Worm (Caenorhabditis elegans) whole organism, midembryonic: ENCODE data around the gene cyk-1.

Experiments used
- T22C8.4 ChIP-seq: fragments of 200-800 bp; sonication (Bioruptor generic); IDR thresholded peaks from 2 replicates; pipeline ENCODE4 v1.3.6; 2022; ENCODE audit warnings: missing genetic modification characterization, missing compliant biosample characterization
- cog-1 ChIP-seq: sonication (generic microtip); optimal IDR thresholded peaks from 2 replicates; lab custom pipeline; 2016; ENCODE audit warnings: missing genetic modification characterization, missing compliant biosample characterization
- flt-1 ChIP-seq: fragments of 200-800 bp; sonication (Bioruptor generic); IDR thresholded peaks from 2 replicates; pipeline ENCODE4 v1.3.6; 2022; ENCODE audit warnings: missing genetic modification characterization, missing compliant biosample characterization
- klf-2 ChIP-seq: fragments of 200-800 bp; sonication (Bioruptor generic); conservative IDR thresholded peaks from 2 replicates; pipeline ENCODE4 v1.3.6; 2022; ENCODE audit warnings: missing genetic modification reagents, missing genetic modification characterization, missing compliant biosample characterization
- med-1 ChIP-seq: sonication (generic microtip); optimal IDR thresholded peaks from 2 replicates; lab custom pipeline; 2017; ENCODE audit warnings: missing genetic modification characterization, mild to moderate bottlenecking, missing compliant biosample characterization, antibody characterized with exemption, missing genetic modification reagents; ENCODE audit not compliant: insufficient read depth
- ref-1 ChIP-seq: fragments of 200-800 bp; sonication (Bioruptor generic); conservative IDR thresholded peaks from 2 replicates; pipeline ENCODE4 v1.3.6; 2022; ENCODE audit warnings: missing genetic modification reagents, missing genetic modification characterization, missing compliant biosample characterization
- tab-1 ChIP-seq: fragments of 200-800 bp; sonication (Bioruptor generic); IDR thresholded peaks from 2 replicates; pipeline ENCODE4 v1.3.6; 2022; ENCODE audit warnings: missing genetic modification characterization, missing compliant biosample characterization
- ztf-23 ChIP-seq: fragments of 200-800 bp; sonication (Bioruptor generic); IDR thresholded peaks from 2 replicates; pipeline ENCODE4 v1.3.6; 2022; ENCODE audit warnings: missing genetic modification reagents, missing genetic modification characterization, missing compliant biosample characterization
- ztf-29 ChIP-seq: fragments of 200-800 bp; sonication (Bioruptor generic); IDR thresholded peaks from 2 replicates; pipeline ENCODE4 v1.3.6; 2022; ENCODE audit warnings: missing genetic modification reagents, missing genetic modification characterization, missing compliant biosample characterization

Gene cyk-1

ce11 chrIII:7030044-7030804, 1.2 kb upstream of the cyk-1 start:
- TF ChIP-seq ztf-29 (GFP tag; lab: Robert Waterston, UW): peak; percentile 38; the same call in 1 of the 2 replicates
- TF ChIP-seq ztf-23: 0 out of 2 replicates have a peak, but pooled peaks have one; percentile 11
- TF ChIP-seq klf-2: no peak
- TF ChIP-seq T22C8.4 (GFP tag; lab: Robert Waterston, UW): peak; percentile 55; the same call in 1 of the 2 replicates
- 0 out of 2 replicates have a peak, but pooled peaks have one; percentile 31 for TF ChIP-seq ref-1
- peak; percentile 76; the same call in 1 of the 2 replicates for TF ChIP-seq tab-1
- TF ChIP-seq cog-1 (tag; lab: Kevin White, UChicago): no peak
- TF ChIP-seq med-1: no peak
- TF ChIP-seq flt-1 (GFP tag; lab: Robert Waterston, UW): peak; percentile 80

ce11 chrIII:7025839-7026238, 3.2 kb downstream of the cyk-1 start:
- TF ChIP-seq T22C8.4 (GFP tag; lab: Robert Waterston, UW): no peak
- TF ChIP-seq ztf-29 (GFP tag; lab: Robert Waterston, UW): no peak
- TF ChIP-seq med-1: no peak
- TF ChIP-seq ref-1: no peak
- TF ChIP-seq klf-2: no peak
- no peak for TF ChIP-seq ztf-23
- TF ChIP-seq cog-1 (tag; lab: Kevin White, UChicago): no peak
- no peak for TF ChIP-seq tab-1
- no peak; the same call in 1 of the 2 replicates for TF ChIP-seq flt-1 (GFP tag; lab: Robert Waterston, UW)

DNA sequence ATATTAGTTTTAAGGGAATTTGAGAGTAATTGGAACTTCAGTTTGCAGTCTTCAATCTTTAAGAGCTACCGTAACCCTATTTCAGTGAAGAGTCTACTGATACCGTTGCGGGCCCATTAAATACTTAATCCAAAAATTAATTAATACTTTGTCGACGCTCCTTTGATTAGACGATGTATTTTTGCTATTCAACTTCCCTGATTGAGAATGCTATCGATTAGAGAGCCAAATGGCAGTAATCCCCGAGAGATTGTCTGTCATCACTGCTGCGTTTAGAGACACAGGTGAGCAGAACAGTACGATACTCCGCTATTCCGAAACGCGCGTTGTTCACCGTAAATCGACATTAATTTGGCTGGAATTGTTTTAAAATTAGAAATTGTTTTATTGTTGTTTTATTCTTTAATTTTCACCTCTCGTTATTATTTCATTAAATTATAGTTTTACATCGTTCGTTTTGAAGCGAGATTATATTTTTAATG, 7.8 kb downstream of the cyk-1 start, which contains the start of gene rfl-1:
rfl-1 (plus strand) TSS at position 51 of the 482 bp plus-strand sequence.
- TF ChIP-seq ref-1 (no peak), cog-1 (tag; lab: Kevin White, UChicago) (no peak), klf-2 (no peak), tab-1 (no peak), ztf-23 (no peak), med-1 (no peak), flt-1 (GFP tag; lab: Robert Waterston, UW) (no peak), ztf-29 (GFP tag; lab: Robert Waterston, UW) (no peak), T22C8.4 (GFP tag; lab: Robert Waterston, UW) (no peak)

DNA sequence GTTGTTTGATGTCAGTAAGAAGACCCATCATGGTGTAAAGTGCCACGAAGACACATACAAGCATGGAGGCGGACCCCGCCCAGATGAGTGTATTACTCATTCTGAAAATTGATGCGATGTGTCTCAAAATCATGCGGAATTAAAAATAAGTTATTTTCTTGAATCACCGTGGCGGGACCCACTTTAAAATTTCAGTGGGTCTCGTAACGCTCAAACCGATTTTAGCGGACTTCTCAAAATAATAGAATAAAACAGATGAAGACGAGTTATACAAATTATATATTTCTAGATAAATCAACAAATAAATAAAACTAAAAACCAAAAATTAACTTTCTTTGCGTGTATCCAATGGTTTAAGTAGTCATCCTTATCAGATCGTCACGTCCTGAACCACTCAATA, 8.5 kb downstream of the cyk-1 start, which contains the start of gene col-8:
col-8 (minus strand) TSS at position 101 of the 400 bp plus-strand sequence.
- TF ChIP-seq klf-2 (no peak), tab-1 (no peak), med-1 (no peak)

ce11 chrIII:7019724-7020123, 9.3 kb downstream of the cyk-1 start:
- TF ChIP-seq ref-1 (no peak), cog-1 (tag; lab: Kevin White, UChicago) (no peak), flt-1 (GFP tag; lab: Robert Waterston, UW) (no peak), ztf-29 (GFP tag; lab: Robert Waterston, UW) (no peak), T22C8.4 (GFP tag; lab: Robert Waterston, UW) (no peak), med-1 (no peak), klf-2 (no peak), ztf-23 (no peak), tab-1 (no peak)

DNA sequence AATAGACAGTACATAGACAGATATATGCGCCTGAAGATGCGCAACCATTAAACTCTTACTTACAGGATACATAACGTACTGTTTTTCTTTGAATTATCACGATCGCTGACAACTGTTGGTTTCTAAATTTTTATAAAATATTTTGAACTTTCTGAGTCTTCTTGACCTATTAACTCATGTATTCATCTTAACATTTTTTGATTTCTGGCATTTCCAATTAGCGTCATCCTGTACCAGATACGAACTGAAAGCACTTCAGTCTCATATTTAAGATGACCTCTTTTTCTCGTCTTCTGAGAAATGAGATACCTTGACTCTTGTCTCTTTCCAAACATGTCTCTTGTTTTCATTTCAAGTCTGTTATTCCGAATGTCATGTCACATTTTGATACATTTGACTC, 15.2 kb downstream of the cyk-1 start:
- TF ChIP-seq ztf-29 (GFP tag; lab: Robert Waterston, UW) (no peak), T22C8.4 (GFP tag; lab: Robert Waterston, UW) (no peak), cog-1 (tag; lab: Kevin White, UChicago) (no peak), klf-2 (no peak), med-1 (no peak), flt-1 (GFP tag; lab: Robert Waterston, UW) (no peak), ref-1 (no peak), tab-1 (no peak), ztf-23 (no peak)

DNA sequence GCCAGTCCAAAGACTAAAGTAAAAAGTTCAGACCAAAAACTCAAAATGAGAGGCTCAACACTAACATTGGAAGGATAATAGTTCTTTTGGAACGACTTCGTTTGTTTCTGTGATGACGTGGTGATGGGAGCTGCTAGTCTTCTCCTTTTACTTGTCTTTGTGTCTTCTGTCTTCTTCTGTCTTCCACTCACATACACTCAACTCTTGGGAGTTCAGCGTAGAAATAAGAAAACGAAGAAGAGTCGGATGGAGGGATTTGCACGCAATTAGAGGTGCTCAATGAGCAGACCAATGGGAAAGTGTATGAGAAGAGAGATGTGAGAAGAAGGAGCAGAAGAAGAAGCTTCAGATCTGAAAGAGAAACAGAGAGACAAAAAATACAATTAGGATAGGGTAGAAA, 16.9 kb downstream of the cyk-1 start:
- no peak for TF ChIP-seq ref-1
- no peak for TF ChIP-seq cog-1 (tag; lab: Kevin White, UChicago)
- no peak for TF ChIP-seq ztf-23
- no peak for TF ChIP-seq ztf-29 (GFP tag; lab: Robert Waterston, UW)
- no peak for TF ChIP-seq T22C8.4 (GFP tag; lab: Robert Waterston, UW)
- TF ChIP-seq klf-2: no peak
- TF ChIP-seq flt-1 (GFP tag; lab: Robert Waterston, UW): no peak
- TF ChIP-seq tab-1: no peak
- TF ChIP-seq med-1: no peak

- TF ChIP-seq tab-1: no peak
- TF ChIP-seq cog-1 (tag; lab: Kevin White, UChicago): no peak
- TF ChIP-seq T22C8.4 (GFP tag; lab: Robert Waterston, UW): no peak
- no peak for TF ChIP-seq klf-2
- no peak for TF ChIP-seq ztf-29 (GFP tag; lab: Robert Waterston, UW)
- no peak for TF ChIP-seq med-1
- no peak for TF ChIP-seq ref-1
- TF ChIP-seq ztf-23: no peak
- no peak for TF ChIP-seq flt-1 (GFP tag; lab: Robert Waterston, UW)
These were observed 20.2 kb downstream of the cyk-1 start, which contains the start of gene lgc-38 for ce11 chrIII:7008836-7009235. Gene lgc-38, plus strand, starts transcription at chrIII:7009136.

DNA sequence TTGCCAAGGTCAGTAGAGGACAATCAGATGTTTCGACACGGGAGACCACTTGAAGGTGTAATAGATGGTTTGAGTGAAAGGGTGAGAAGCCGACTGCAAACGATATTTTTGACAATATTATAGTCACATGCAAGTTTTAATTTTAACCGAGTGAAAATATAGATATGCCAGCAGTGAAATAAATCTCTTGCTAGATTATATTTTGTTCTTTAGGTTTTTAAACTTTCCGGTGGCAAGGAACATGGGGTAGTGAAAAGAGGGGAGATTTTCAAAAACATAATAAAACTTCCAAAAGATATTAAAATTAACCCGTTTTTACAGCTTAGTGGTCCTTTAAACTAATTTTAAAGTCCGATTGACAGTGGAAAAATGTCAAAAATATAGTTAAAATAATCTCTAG, 23.7 kb downstream of the cyk-1 start, which contains the start of gene C06E8.5:
C06E8.5 (minus strand) TSS at position 101 of the 400 bp plus-strand sequence.
- TF ChIP-seq flt-1 (GFP tag; lab: Robert Waterston, UW): no peak
- no peak for TF ChIP-seq tab-1
- no peak for TF ChIP-seq cog-1 (tag; lab: Kevin White, UChicago)
- no peak for TF ChIP-seq klf-2
- TF ChIP-seq med-1: no peak
- TF ChIP-seq ztf-29 (GFP tag; lab: Robert Waterston, UW): no peak
- TF ChIP-seq T22C8.4 (GFP tag; lab: Robert Waterston, UW): no peak
- no peak for TF ChIP-seq ztf-23
- no peak for TF ChIP-seq ref-1

DNA sequence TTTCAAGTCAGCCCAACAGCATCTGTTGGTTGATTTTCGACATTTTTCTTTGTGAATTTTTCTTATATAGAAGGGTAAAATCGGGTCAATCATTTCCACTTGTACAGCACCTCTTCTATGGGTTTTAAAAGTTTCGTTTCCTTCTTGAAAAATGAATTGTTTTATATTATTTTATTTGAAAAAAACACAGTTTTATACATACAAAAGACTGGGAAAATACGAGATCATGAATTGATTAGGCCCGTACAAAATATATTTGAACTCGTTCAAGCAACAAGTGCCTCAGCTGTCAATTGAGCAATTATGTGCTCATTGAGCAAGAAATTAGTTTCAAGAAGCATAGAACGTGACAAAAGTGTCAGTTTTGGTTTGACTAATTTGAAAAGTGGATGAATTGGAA, 26.9 kb downstream of the cyk-1 start:
- no peak for TF ChIP-seq T22C8.4 (GFP tag; lab: Robert Waterston, UW)
- TF ChIP-seq tab-1: no peak
- no peak for TF ChIP-seq ztf-23
- TF ChIP-seq med-1: no peak
- no peak for TF ChIP-seq klf-2
